Fruit fly (Drosophila melanogaster): Measurements from ENCODE around the gene CG46464.

CG46464 gene

DNA sequence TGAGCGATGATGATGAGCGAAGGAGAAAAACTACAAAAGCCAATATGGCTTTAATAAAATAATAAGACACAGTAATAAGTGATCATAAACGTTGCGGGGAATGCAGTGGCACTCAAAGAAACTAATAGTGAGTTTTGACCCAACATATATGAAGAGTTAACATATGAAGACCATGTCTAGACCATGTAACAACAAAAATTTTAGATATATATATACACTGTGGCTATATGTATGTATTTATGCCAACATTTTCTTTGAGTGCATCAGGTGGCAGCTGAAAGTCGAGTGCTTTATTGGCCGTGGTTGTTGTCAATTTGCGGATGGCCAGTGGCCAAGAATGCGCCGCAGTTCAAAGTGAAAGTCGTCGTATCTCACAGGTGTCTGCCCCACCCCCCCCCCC, 30.1 kb upstream of the CG46464 start:
- TF ChIP-seq CG3919 (GFP tag; optimal IDR thresholded peaks at IDR 0.05) (peak; percentile 30), CG10669 (GFP tag; optimal IDR thresholded peaks at IDR 0.05) (no peak), CG15336 (GFP tag; IDR thresholded peaks at IDR 0.05) (peak; percentile 40; the same call in 1 of the 2 replicates), CG31627 (GFP tag; optimal IDR thresholded peaks at IDR 0.05) (no peak), ss (GFP tag; optimal IDR thresholded peaks at IDR 0.05) (no peak), CG7368 (GFP tag; optimal IDR thresholded peaks at IDR 0.05) (no peak), pdm3 (GFP tag; optimal IDR thresholded peaks at IDR 0.05) (peak; percentile 38), Hr4 (GFP tag; optimal IDR thresholded peaks at IDR 0.05) (peak; percentile 50), CG6808 (GFP tag; optimal IDR thresholded peaks at IDR 0.05) (no peak), Eip75B (GFP tag; optimal IDR thresholded peaks at IDR 0.05) (peak; percentile 6), CG11902 (GFP tag; optimal IDR thresholded peaks at IDR 0.05) (peak; percentile 24), OdsH (GFP tag; optimal IDR thresholded peaks at IDR 0.05) (peak; percentile 32), Smox (GFP tag; optimal IDR thresholded peaks at IDR 0.05) (no peak), CG34406 (GFP tag; optimal IDR thresholded peaks at IDR 0.05) (peak; percentile 20), achi (GFP tag; optimal IDR thresholded peaks at IDR 0.05) (peak; percentile 26), acj6 (GFP tag; optimal IDR thresholded peaks at IDR 0.05) (peak; percentile 34), CG8319 (GFP tag; optimal IDR thresholded peaks at IDR 0.05) (no peak), fd59A (GFP tag; optimal IDR thresholded peaks at IDR 0.05) (no peak), CG6792 (GFP tag; optimal IDR thresholded peaks at IDR 0.05) (peak; percentile 26), lz (GFP tag; optimal IDR thresholded peaks at IDR 0.05) (no peak), eg (GFP tag; IDR thresholded peaks at IDR 0.05) (no peak), dac (GFP tag; optimal IDR thresholded peaks at IDR 0.05) (no peak), CG32006 (GFP tag; optimal IDR thresholded peaks at IDR 0.05) (peak; percentile 39), CG16779 (tag; optimal IDR thresholded peaks at IDR 0.05) (no peak), fd85E (GFP tag; optimal IDR thresholded peaks at IDR 0.05) (no peak), CG6163 (GFP tag; IDR thresholded peaks at IDR 0.05) (peak; percentile 66), Ets96B (tag; optimal IDR thresholded peaks at IDR 0.05) (no peak), cyc (GFP tag; optimal IDR thresholded peaks at IDR 0.05) (no peak), Eip78C (GFP tag) (peak; percentile 70), CG8119 (GFP tag; IDR thresholded peaks at IDR 0.05) (peak; percentile 18; the same call in 1 of the 3 replicates), svp (GFP tag) (peak; percentile 44), Met (GFP tag; optimal IDR thresholded peaks at IDR 0.05) (peak; percentile 8)

dm6 chrX:17472930-17473668, 29.3 kb upstream of the CG46464 start:
- no peak for TF ChIP-seq CG6854 (GFP tag; optimal IDR thresholded peaks at IDR 0.05)
- no peak for TF ChIP-seq Sox14 (GFP tag; optimal IDR thresholded peaks at IDR 0.05)
- peak; percentile 77 for TF ChIP-seq eg (GFP tag; IDR thresholded peaks at IDR 0.05)
- no peak for TF ChIP-seq dac (GFP tag; optimal IDR thresholded peaks at IDR 0.05)
- TF ChIP-seq salr (GFP tag; optimal IDR thresholded peaks at IDR 0.05) = peak in 1 of 2 experiments; percentile 5
- TF ChIP-seq Ets96B (tag; optimal IDR thresholded peaks at IDR 0.05) = no peak
- peak; percentile 47 to 72 for TF ChIP-seq ss (GFP tag; optimal IDR thresholded peaks at IDR 0.05)
- peak; percentile 72 for TF ChIP-seq CG8119 (GFP tag; IDR thresholded peaks at IDR 0.05)
- 0 out of 2 replicates have a peak, but pooled peaks have one; percentile 21 for TF ChIP-seq Gug (GFP tag; IDR thresholded peaks at IDR 0.05)
- TF ChIP-seq spab (GFP tag; optimal IDR thresholded peaks at IDR 0.05) = peak; percentile 39
- TF ChIP-seq Sox15 (GFP tag; optimal IDR thresholded peaks at IDR 0.05) = no peak
- no peak for TF ChIP-seq CG32006 (GFP tag; optimal IDR thresholded peaks at IDR 0.05)
- TF ChIP-seq vri (GFP tag; optimal IDR thresholded peaks at IDR 0.05) = no peak
- TF ChIP-seq pdm3 (GFP tag; optimal IDR thresholded peaks at IDR 0.05) = peak; percentile 4
- no peak for TF ChIP-seq lz (GFP tag; optimal IDR thresholded peaks at IDR 0.05)
- TF ChIP-seq CG6163 (GFP tag; IDR thresholded peaks at IDR 0.05) = peak; percentile 73
- peak; percentile 65 for TF ChIP-seq CG8632 (GFP tag; optimal IDR thresholded peaks at IDR 0.05)
- TF ChIP-seq Hr4 (GFP tag; optimal IDR thresholded peaks at IDR 0.05) = no peak
- peak; percentile 37 for TF ChIP-seq CG10669 (GFP tag; optimal IDR thresholded peaks at IDR 0.05)
- no peak for TF ChIP-seq Smox (GFP tag; optimal IDR thresholded peaks at IDR 0.05)
- peak; percentile 69 for TF ChIP-seq CG15336 (GFP tag; IDR thresholded peaks at IDR 0.05)
- peak; percentile 33 for TF ChIP-seq CG10631 (GFP tag; optimal IDR thresholded peaks at IDR 0.05)
- TF ChIP-seq CG4318 (GFP tag; optimal IDR thresholded peaks at IDR 0.05) = no peak
- peak; percentile 3 for TF ChIP-seq CG3032 (tag; optimal IDR thresholded peaks at IDR 0.05)
- no peak for TF ChIP-seq acj6 (GFP tag; optimal IDR thresholded peaks at IDR 0.05)
- no peak for TF ChIP-seq CG31627 (GFP tag; optimal IDR thresholded peaks at IDR 0.05)
- TF ChIP-seq Hr39 (GFP tag; optimal IDR thresholded peaks at IDR 0.05) = no peak
- no peak for TF ChIP-seq CG11762 (GFP tag; optimal IDR thresholded peaks at IDR 0.05; ENCODE audit: insufficient read depth)
- no peak for TF ChIP-seq cyc (GFP tag; optimal IDR thresholded peaks at IDR 0.05)
- TF ChIP-seq fd59A (GFP tag; optimal IDR thresholded peaks at IDR 0.05) = no peak
- TF ChIP-seq topi (GFP tag; optimal IDR thresholded peaks at IDR 0.05) = peak; percentile 9
- TF ChIP-seq CG16779 (tag; optimal IDR thresholded peaks at IDR 0.05) = peak; percentile 35
- TF ChIP-seq dsx (GFP tag; optimal IDR thresholded peaks at IDR 0.05; ENCODE audit: poor library complexity, severe bottlenecking) = no peak

Data from whole organism, prepupa.